Worm (Caenorhabditis elegans) whole organism, mixed stage, embryonic: Measurements from ENCODE around the gene Y38H6C.24.
"Not testable (repeated sequence)": the region's sequence is repeated elsewhere in the genome, so short reads cannot be mapped to it uniquely, and the experiment has no call there.

Source experiments
- M03D4.4 ChIP-seq: sonication (generic microtip); optimal IDR thresholded peaks from 2 replicates; lab custom pipeline; 2017; ENCODE audit warnings: mild to moderate bottlenecking, missing genetic modification characterization, missing compliant biosample characterization
- bed-3 ChIP-seq: fragments of 200-800 bp; sonication (Bioruptor generic); optimal IDR thresholded peaks from 3 replicates; lab custom pipeline; 2018; ENCODE audit warnings: mild to moderate bottlenecking, missing genetic modification characterization, moderate library complexity, missing compliant biosample characterization
- ceh-39 ChIP-seq: fragments of 150-350 bp; optimal IDR thresholded peaks from 2 replicates; lab custom pipeline; 2014; ENCODE audit warnings: missing biosample characterization, missing genetic modification characterization
- cnd-1 ChIP-seq: fragments of 200-800 bp; sonication (Bioruptor generic); optimal IDR thresholded peaks from 2 replicates; lab custom pipeline; 2018; ENCODE audit warnings: mild to moderate bottlenecking, missing genetic modification characterization, missing compliant biosample characterization
- lsy-2 ChIP-seq: fragments of 150-350 bp; optimal IDR thresholded peaks from 2 replicates; lab custom pipeline; 2014; ENCODE audit warnings: missing biosample characterization, missing genetic modification characterization
- mep-1 ChIP-seq: fragments of 150-350 bp; optimal IDR thresholded peaks from 2 replicates; lab custom pipeline; 2017; ENCODE audit warnings: missing biosample characterization, missing genetic modification reagents, missing genetic modification characterization, inconsistent platforms
- nhr-28 ChIP-seq: fragments of 150-350 bp; optimal IDR thresholded peaks from 2 replicates; lab custom pipeline; 2014; ENCODE audit warnings: missing biosample characterization, missing genetic modification characterization
- pha-4 ChIP-seq: fragments of 150-350 bp; optimal IDR thresholded peaks from 2 replicates; lab custom pipeline; 2018; ENCODE audit warnings: missing biosample characterization, missing genetic modification reagents, missing genetic modification characterization
- unc-62 ChIP-seq: fragments of 150-350 bp; optimal IDR thresholded peaks from 2 replicates; lab custom pipeline; 2014; ENCODE audit warnings: missing biosample characterization, missing genetic modification reagents, missing genetic modification characterization

ce11 chrV:20568995-20569394 is 42.8 kb downstream of the Y38H6C.24 start, which contains the start of gene F26F2.4:
- not testable (repeated sequence) for TF ChIP-seq nhr-28 (tag; lab: Kevin White, UChicago); bed-3; ceh-39 (tag; lab: Kevin White, UChicago); pha-4; M03D4.4 (tag; lab: Kevin White, UChicago); unc-62 (GFP tag; lab: Kevin White, UChicago); cnd-1 (tag; lab: Kevin White, UChicago); lsy-2 (tag; lab: Kevin White, UChicago); mep-1 (tag; lab: Kevin White, UChicago)
